Fruit fly (Drosophila melanogaster) whole organism, wandering third instar larva: ENCODE measurements around the gene CG14568.

Experiments
- CG32264 ChIP-seq: fragments of 200-800 bp; sonication (Bioruptor generic); optimal IDR thresholded peaks from 2 replicates; lab custom pipeline; 2016; ENCODE audit warnings: missing biosample characterization, missing genetic modification characterization
- Dfd ChIP-seq: fragments of >200 bp; optimal IDR thresholded peaks from 2 replicates; lab custom pipeline; 2017; ENCODE audit warnings: missing biosample characterization, missing genetic modification characterization
- GATAd ChIP-seq: sonication (Bioruptor generic); optimal IDR thresholded peaks from 2 replicates; lab custom pipeline; 2016; ENCODE audit warnings: missing biosample characterization, missing genetic modification characterization
- HLH106 ChIP-seq: fragments of 200-800 bp; optimal IDR thresholded peaks from 3 replicates; lab custom pipeline; 2019; ENCODE audit warnings: missing biosample characterization, mild to moderate bottlenecking, missing genetic modification characterization, moderate library complexity
- Hr78 ChIP-seq: fragments of >200 bp; optimal IDR thresholded peaks from 2 replicates; lab custom pipeline; 2017; ENCODE audit warnings: missing biosample characterization, missing genetic modification characterization
- OdsH ChIP-seq: fragments of 200-800 bp; sonication (Bioruptor generic); optimal IDR thresholded peaks from 2 replicates; lab custom pipeline; 2016; ENCODE audit warnings: missing biosample characterization, mild to moderate bottlenecking, missing genetic modification characterization
- br ChIP-seq: fragments of 200-800 bp; sonication (Bioruptor generic); optimal IDR thresholded peaks from 2 replicates; lab custom pipeline; 2016; ENCODE audit warnings: missing biosample characterization, missing genetic modification characterization
- ey ChIP-seq: fragments of 200-800 bp; sonication (Bioruptor generic); optimal IDR thresholded peaks from 2 replicates; lab custom pipeline; 2016; ENCODE audit warnings: missing biosample characterization, missing genetic modification characterization
- foxo ChIP-seq, 2 experiments: fragments of 200-800 bp; sonication (Bioruptor generic); optimal IDR thresholded peaks; 2 replicates in 1 of 2; 3 replicates in 1 of 2; lab custom pipeline; 2016 to 2017; ENCODE audit warnings: missing biosample characterization in 2 of 2, missing genetic modification characterization in 2 of 2
- sage ChIP-seq: fragments of 200-800 bp; sonication (Bioruptor generic); optimal IDR thresholded peaks from 2 replicates; lab custom pipeline; 2016; ENCODE audit warnings: missing biosample characterization, mild to moderate bottlenecking, missing genetic modification characterization

dm6 chr3L:21733387-21733786, at the start of gene CG14568:
- TF ChIP-seq br (no peak), foxo (GFP tag; optimal IDR thresholded peaks at IDR 0.05; lab: Kevin White, UChicago) (no peak), sage (no peak), HLH106 (no peak), OdsH (GFP tag; lab: Kevin White, UChicago) (no peak), CG32264 (GFP tag; lab: Kevin White, UChicago) (no peak), Hr78 (GFP tag; lab: Kevin White, UChicago) (no peak), GATAd (GFP tag; lab: Kevin White, UChicago) (no peak), ey (GFP tag; lab: Kevin White, UChicago) (no peak), Dfd (GFP tag; lab: Kevin White, UChicago) (no peak)
